2 fruit fly cellular contexts compared by ENCODE assay signal in genomic region chr3R:7779620-7780019, dm6.
TF ChIP-seq lines count a peak whose summit lies in the region.

No protein-coding gene starts in this region.

TF ChIP-seq in whole organism, embryonic, 481 proteins besides CTCF, POLR2A, EP300 and RAD21 (continued from another document and continues in another):
- TF ChIP-seq CG14441 (GFP tag; IDR thresholded peaks at IDR 0.05; lab: Robert Waterston, UW) (0 out of 2 replicates have a peak, but pooled peaks have one; percentile 21), ttk (GFP tag; IDR thresholded peaks at IDR 0.05; lab: Robert Waterston, UW) (peak; percentile 10; the same call in 1 of the 2 replicates), Mad (GFP tag; optimal IDR thresholded peaks at IDR 0.05; lab: Kevin White, UChicago) (no peak), CG1233 (GFP tag; optimal IDR thresholded peaks at IDR 0.05; lab: Kevin White, UChicago) (peak; percentile 57), lov (optimal IDR thresholded peaks at IDR 0.05; lab: Kevin White, UChicago) (no peak), lov (GFP tag; IDR thresholded peaks at IDR 0.05; lab: Robert Waterston, UW) (peak; percentile 78; the same call in 2 of the 3 replicates), tx (GFP tag; optimal IDR thresholded peaks at IDR 0.05; lab: Kevin White, UChicago) (no peak), CG32532 (GFP tag; IDR thresholded peaks at IDR 0.05; lab: Robert Waterston, UW) (peak; percentile 48; the same call in 1 of the 2 replicates), CG12071 (GFP tag; optimal IDR thresholded peaks at IDR 0.05; lab: Kevin White, UChicago) (peak; percentile 60), Pdp1 (GFP tag; optimal IDR thresholded peaks at IDR 0.05; lab: Kevin White, UChicago) (no peak), cg (GFP tag; optimal IDR thresholded peaks at IDR 0.05; lab: Kevin White, UChicago) (no peak), CG6254 (GFP tag; optimal IDR thresholded peaks at IDR 0.05; lab: Kevin White, UChicago) (peak; percentile 43), CG12391 (tag; optimal IDR thresholded peaks at IDR 0.05; lab: Kevin White, UChicago) (no peak), CG7271 (tag; optimal IDR thresholded peaks at IDR 0.05; lab: Kevin White, UChicago) (peak; percentile 81), stc (GFP tag; IDR thresholded peaks at IDR 0.05; lab: Robert Waterston, UW) (0 out of 2 replicates have a peak, but pooled peaks have one; percentile 35), CG2199 (GFP tag; IDR thresholded peaks at IDR 0.05; lab: Robert Waterston, UW) (0 out of 3 replicates have a peak, but pooled peaks have one; percentile 24), Drgx (GFP tag; IDR thresholded peaks at IDR 0.05; lab: Robert Waterston, UW) (peak; percentile 44), CG32767 (GFP tag; IDR thresholded peaks at IDR 0.05; lab: Robert Waterston, UW) (no peak), btn (GFP tag; optimal IDR thresholded peaks at IDR 0.05; lab: Kevin White, UChicago) (peak; percentile 25), CG17328 (GFP tag; IDR thresholded peaks at IDR 0.05; lab: Robert Waterston, UW) (peak; percentile 58; the same call in 1 of the 2 replicates), CG17568 (GFP tag; optimal IDR thresholded peaks at IDR 0.05; lab: Kevin White, UChicago) (peak; percentile 12), Sox102F (GFP tag; optimal IDR thresholded peaks at IDR 0.05; lab: Kevin White, UChicago) (peak; percentile 24), fd64A (GFP tag; optimal IDR thresholded peaks at IDR 0.05; lab: Kevin White, UChicago) (peak; percentile 34), CG15601 (tag; optimal IDR thresholded peaks at IDR 0.05; lab: Kevin White, UChicago) (peak; percentile 37), NfI (GFP tag; optimal IDR thresholded peaks at IDR 0.05; lab: Kevin White, UChicago) (peak; percentile 64), CG17912 (GFP tag; optimal IDR thresholded peaks at IDR 0.05; lab: Kevin White, UChicago) (peak; percentile 74), zfh2 (GFP tag; optimal IDR thresholded peaks at IDR 0.05; lab: Kevin White, UChicago) (no peak), Tbp (GFP tag; optimal IDR thresholded peaks at IDR 0.05; lab: Kevin White, UChicago) (no peak), Nf-YC (tag; optimal IDR thresholded peaks at IDR 0.05; lab: Kevin White, UChicago) (no peak), ci (GFP tag; IDR thresholded peaks at IDR 0.05; lab: Robert Waterston, UW) (peak; percentile 84), CG2875 (GFP tag; optimal IDR thresholded peaks at IDR 0.05; lab: Kevin White, UChicago) (peak; percentile 61), al (GFP tag; IDR thresholded peaks at IDR 0.05; lab: Robert Waterston, UW) (no peak), CG4707 (GFP tag; optimal IDR thresholded peaks at IDR 0.05; lab: Kevin White, UChicago) (peak; percentile 79), CG8388 (GFP tag; optimal IDR thresholded peaks at IDR 0.05; lab: Kevin White, UChicago) (peak; percentile 29), CG6854 (GFP tag; optimal IDR thresholded peaks at IDR 0.05; lab: Kevin White, UChicago) (peak; percentile 29), CG8290 (GFP tag; optimal IDR thresholded peaks at IDR 0.05; lab: Kevin White, UChicago) (no peak), CG8290 (tag; optimal IDR thresholded peaks at IDR 0.05; lab: Kevin White, UChicago) (peak in 1 of 2 experiments; percentile 18), CG15514 (GFP tag; optimal IDR thresholded peaks at IDR 0.05; lab: Kevin White, UChicago) (peak; percentile 2), chinmo (GFP tag; IDR thresholded peaks at IDR 0.05; lab: Robert Waterston, UW; ENCODE audit: partially characterized antibody) (0 out of 4 replicates have a peak, but pooled peaks have one; percentile 38), CG1529 (GFP tag; optimal IDR thresholded peaks at IDR 0.05; lab: Kevin White, UChicago) (peak; percentile 17), tna (GFP tag; IDR thresholded peaks at IDR 0.05; lab: Robert Waterston, UW; ENCODE audit: partially characterized antibody) (no peak), fu2 (GFP tag; optimal IDR thresholded peaks at IDR 0.05; lab: Kevin White, UChicago) (no peak), dmrt99B (tag; optimal IDR thresholded peaks at IDR 0.05; lab: Kevin White, UChicago) (peak; percentile 23), CG3407 (GFP tag; optimal IDR thresholded peaks at IDR 0.05; lab: Kevin White, UChicago) (peak; percentile 28), CG15696 (tag; optimal IDR thresholded peaks at IDR 0.05; lab: Kevin White, UChicago) (peak; percentile 11), stwl (tag; optimal IDR thresholded peaks at IDR 0.05; lab: Kevin White, UChicago) (peak; percentile 57), vnd (GFP tag; IDR thresholded peaks at IDR 0.05; lab: Robert Waterston, UW; ENCODE audit: partially characterized antibody) (no peak), CG12219 (GFP tag; optimal IDR thresholded peaks at IDR 0.05; lab: Kevin White, UChicago) (peak; percentile 45), Jarid2 (GFP tag; optimal IDR thresholded peaks at IDR 0.05; lab: Kevin White, UChicago) (peak; percentile 10), CG15269 (tag; optimal IDR thresholded peaks at IDR 0.05; lab: Kevin White, UChicago) (peak; percentile 50), CG4360 (GFP tag; IDR thresholded peaks at IDR 0.05; lab: Robert Waterston, UW) (no peak), Optix (GFP tag; IDR thresholded peaks at IDR 0.05; lab: Robert Waterston, UW) (no peak), ATbp (GFP tag; optimal IDR thresholded peaks at IDR 0.05; lab: Kevin White, UChicago) (peak; percentile 57), CG33557 (GFP tag; optimal IDR thresholded peaks at IDR 0.05; lab: Kevin White, UChicago) (peak; percentile 39), Hr51 (GFP tag; optimal IDR thresholded peaks at IDR 0.05; lab: Kevin White, UChicago) (peak in 1 of 2 experiments; percentile 38), fd96Cb (tag; optimal IDR thresholded peaks at IDR 0.05; lab: Kevin White, UChicago) (peak; percentile 13), CG9727 (GFP tag; optimal IDR thresholded peaks at IDR 0.05; lab: Kevin White, UChicago) (no peak), fd102C (GFP tag; optimal IDR thresholded peaks at IDR 0.05; lab: Kevin White, UChicago) (peak; percentile 20), gce (GFP tag; IDR thresholded peaks at IDR 0.05; lab: Robert Waterston, UW) (peak; percentile 78; the same call in 2 of the 3 replicates), corto (GFP tag; optimal IDR thresholded peaks at IDR 0.05; lab: Kevin White, UChicago) (no peak), CG17186 (GFP tag; optimal IDR thresholded peaks at IDR 0.05; lab: Kevin White, UChicago) (no peak), Lhr (GFP tag; optimal IDR thresholded peaks at IDR 0.05; lab: Kevin White, UChicago) (peak; percentile 39), CG4820 (GFP tag; optimal IDR thresholded peaks at IDR 0.05; lab: Kevin White, UChicago) (peak; percentile 26), CG11696 (GFP tag; IDR thresholded peaks at IDR 0.05; lab: Robert Waterston, UW) (0 out of 2 replicates have a peak, but pooled peaks have one; percentile 8)

TF ChIP-seq in whole organism, prepupa, 60 proteins besides CTCF, POLR2A, EP300 and RAD21 (continued from another document):
- no peak for TF ChIP-seq Hr39 (GFP tag; optimal IDR thresholded peaks at IDR 0.05; lab: Kevin White, UChicago)
- no peak for TF ChIP-seq ss (GFP tag; optimal IDR thresholded peaks at IDR 0.05; lab: Kevin White, UChicago)
- no peak; the same call in 1 of the 2 replicates for TF ChIP-seq CG11294 (GFP tag; IDR thresholded peaks at IDR 0.05; lab: Robert Waterston, UW)
